Worm (Caenorhabditis elegans): ENCODE results near the gene zchc-1A.

DNA sequence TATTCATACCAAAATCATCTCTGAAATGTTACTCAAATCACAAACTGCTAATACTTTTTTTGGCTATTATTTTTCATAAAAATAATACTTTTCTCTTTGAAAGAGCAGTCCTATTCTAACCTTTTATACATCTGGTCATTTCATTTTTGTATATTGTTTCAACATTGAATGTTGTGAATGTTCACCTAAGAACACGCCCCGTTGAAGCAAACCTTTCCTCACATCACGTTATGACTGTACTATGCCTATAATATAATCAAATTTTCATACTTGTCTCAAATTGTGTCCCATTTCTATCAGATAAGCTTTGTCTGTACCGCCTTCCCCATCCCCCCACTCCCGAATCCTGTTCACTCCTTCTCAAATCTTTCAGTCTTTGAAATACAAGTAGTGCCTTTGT is 44.2 kb downstream of the zchc-1A start:
- no peak for TF ChIP-seq fkh-10 (GFP tag; optimal IDR thresholded peaks at IDR 0.05)
- no peak for TF ChIP-seq ama-1 (optimal IDR thresholded peaks at IDR 0.05)
- no peak for TF ChIP-seq F13H6.1 (tag; optimal IDR thresholded peaks at IDR 0.05)
- TF ChIP-seq elt-4 (tag; optimal IDR thresholded peaks at IDR 0.05): no peak
- no peak for TF ChIP-seq ets-4 (tag; optimal IDR thresholded peaks at IDR 0.05)
- no peak for TF ChIP-seq ceh-6 (GFP tag; optimal IDR thresholded peaks at IDR 0.05)
- TF ChIP-seq pat-9 (tag; optimal IDR thresholded peaks at IDR 0.05): no peak
- TF ChIP-seq unc-86 (tag; optimal IDR thresholded peaks at IDR 0.05): no peak
- TF ChIP-seq ztf-16 (tag; optimal IDR thresholded peaks at IDR 0.05): no peak
- TF ChIP-seq ttx-3 (tag; optimal IDR thresholded peaks at IDR 0.05): no peak
- TF ChIP-seq sox-2 (GFP tag; IDR thresholded peaks at IDR 0.05): no peak

Data from whole organism, late embryonic.